Fruit fly (Drosophila melanogaster): Measurements from ENCODE around the gene dpr19.

dpr19 gene

DNA sequence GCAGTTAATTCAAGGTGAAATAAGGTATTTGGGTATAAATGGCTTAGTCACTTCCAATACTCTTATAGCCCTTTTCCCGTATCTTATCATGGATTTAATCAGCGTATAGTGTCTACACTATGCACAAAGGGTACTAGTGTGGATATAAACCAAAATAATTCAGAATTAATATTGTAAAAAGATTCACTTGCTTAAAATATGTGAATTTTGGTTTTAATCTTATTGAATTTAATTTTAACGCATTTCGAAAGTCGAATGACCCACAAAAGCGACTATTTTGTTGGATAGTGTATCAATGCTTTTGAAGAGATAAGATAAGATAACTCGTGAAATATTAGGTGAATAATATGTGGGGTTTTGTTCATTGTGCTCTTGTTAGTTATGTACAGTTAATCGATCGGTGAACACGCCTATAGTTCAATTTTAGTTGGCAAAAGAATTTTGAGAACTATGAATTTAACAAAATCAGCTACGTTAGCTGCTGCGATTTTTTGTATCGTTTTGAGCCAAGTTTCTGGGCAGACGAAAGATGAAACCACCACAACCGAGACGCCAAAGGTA lies 6.0 kb downstream of the dpr19 start, which contains the start of gene CG5096 (continued):
- peak; percentile 78 for TF ChIP-seq Xbp1 (GFP tag; optimal IDR thresholded peaks at IDR 0.05)
- peak; percentile 91 for TF ChIP-seq Meics (GFP tag; optimal IDR thresholded peaks at IDR 0.05)
- TF ChIP-seq Atf6 (GFP tag; IDR thresholded peaks at IDR 0.05), result peak; percentile 95
- peak; percentile 62 for TF ChIP-seq CHES-1-like (GFP tag; optimal IDR thresholded peaks at IDR 0.05)
- TF ChIP-seq CG3847 (GFP tag; IDR thresholded peaks at IDR 0.05), result peak; percentile 82; the same call in 1 of the 2 replicates
- peak; percentile 82 for TF ChIP-seq nerfin-1 (tag; optimal IDR thresholded peaks at IDR 0.05)
- no peak for TF ChIP-seq pros (GFP tag; optimal IDR thresholded peaks at IDR 0.05)
- peak; percentile 35 for TF ChIP-seq YL-1 (GFP tag; optimal IDR thresholded peaks at IDR 0.05)
- TF ChIP-seq CTCF (GFP tag; optimal IDR thresholded peaks at IDR 0.05), result peak; percentile 7
- TF ChIP-seq wor (GFP tag; IDR thresholded peaks at IDR 0.05), result peak; percentile 76
- peak; percentile 89 for TF ChIP-seq Xrp1 (GFP tag; IDR thresholded peaks at IDR 0.05)
- TF ChIP-seq wdn (GFP tag; IDR thresholded peaks at IDR 0.05), result peak; percentile 79
- TF ChIP-seq CG4404 (GFP tag; IDR thresholded peaks at IDR 0.05), result no peak
- TF ChIP-seq ro (GFP tag; IDR thresholded peaks at IDR 0.05), result peak; percentile 39; the same call in 1 of the 2 replicates
- TF ChIP-seq CG10147 (GFP tag; optimal IDR thresholded peaks at IDR 0.05), result peak; percentile 85
- no peak for TF ChIP-seq hth (optimal IDR thresholded peaks at IDR 0.05)
- no peak for TF ChIP-seq hkb (optimal IDR thresholded peaks at IDR 0.05)
- TF ChIP-seq hkb (GFP tag; IDR thresholded peaks at IDR 0.05), result peak; percentile 96
- peak; percentile 85 for TF ChIP-seq CG15514 (GFP tag; optimal IDR thresholded peaks at IDR 0.05)
- TF ChIP-seq dmrt11E (tag; optimal IDR thresholded peaks at IDR 0.05), result peak; percentile 49
- peak; percentile 72; the same call in 1 of the 2 replicates for TF ChIP-seq sisA (GFP tag; IDR thresholded peaks at IDR 0.05)
- TF ChIP-seq CG13775 (GFP tag; optimal IDR thresholded peaks at IDR 0.05), result peak; percentile 70
- TF ChIP-seq CrebB (tag; optimal IDR thresholded peaks at IDR 0.05), result peak; percentile 89
- TF ChIP-seq NFAT (GFP tag; IDR thresholded peaks at IDR 0.05), result no peak; the same call in 1 of the 2 replicates
- TF ChIP-seq ind (GFP tag; optimal IDR thresholded peaks at IDR 0.05), result peak; percentile 85
- peak; percentile 93 for TF ChIP-seq CoRest (tag; optimal IDR thresholded peaks at IDR 0.05)
- peak; percentile 93 for TF ChIP-seq CG11695 (GFP tag; IDR thresholded peaks at IDR 0.05)
- peak; percentile 76; the same call in 1 of the 2 replicates for TF ChIP-seq cas (GFP tag; IDR thresholded peaks at IDR 0.05)
- no peak for TF ChIP-seq kni (GFP tag; optimal IDR thresholded peaks at IDR 0.05)
- TF ChIP-seq nom (GFP tag; optimal IDR thresholded peaks at IDR 0.05), result no peak
- TF ChIP-seq org-1 (GFP tag; optimal IDR thresholded peaks at IDR 0.05), result peak; percentile 78
- no peak for TF ChIP-seq Lhr (GFP tag; optimal IDR thresholded peaks at IDR 0.05)
- TF ChIP-seq CG2678 (tag; optimal IDR thresholded peaks at IDR 0.05), result peak; percentile 97
- peak; percentile 79 for TF ChIP-seq bcd (GFP tag; optimal IDR thresholded peaks at IDR 0.05)
- TF ChIP-seq CG12391 (tag; optimal IDR thresholded peaks at IDR 0.05), result peak; percentile 91
- peak; percentile 81 for TF ChIP-seq D19B (GFP tag; optimal IDR thresholded peaks at IDR 0.05)
- TF ChIP-seq Blimp-1 (GFP tag; optimal IDR thresholded peaks at IDR 0.05), result peak; percentile 85
- TF ChIP-seq ap (GFP tag; IDR thresholded peaks at IDR 0.05), result peak; percentile 84
- peak; percentile 92 for TF ChIP-seq unpg (GFP tag; optimal IDR thresholded peaks at IDR 0.05)
- peak; percentile 69 for TF ChIP-seq Nf-YC (tag; optimal IDR thresholded peaks at IDR 0.05)
- peak; percentile 76 for TF ChIP-seq Adf1 (GFP tag; IDR thresholded peaks at IDR 0.05)
- TF ChIP-seq B-H1 (GFP tag; IDR thresholded peaks at IDR 0.05), result peak; percentile 85
- peak; percentile 86 for TF ChIP-seq mam (GFP tag; optimal IDR thresholded peaks at IDR 0.05)
- no peak for TF ChIP-seq croc (GFP tag; conservative IDR thresholded peaks at IDR 0.05)
- TF ChIP-seq CG10959 (GFP tag; IDR thresholded peaks at IDR 0.05), result peak; percentile 51; the same call in 1 of the 2 replicates
- peak; percentile 82 for TF ChIP-seq CG8388 (GFP tag; optimal IDR thresholded peaks at IDR 0.05)
- no peak for TF ChIP-seq Elba2 (GFP tag; optimal IDR thresholded peaks at IDR 0.05)
- TF ChIP-seq Ets65A (GFP tag), result peak; percentile 51
- TF ChIP-seq salm (tag; optimal IDR thresholded peaks at IDR 0.05), result peak; percentile 87
- TF ChIP-seq CG12769 (tag; optimal IDR thresholded peaks at IDR 0.05), result peak; percentile 95
- peak; percentile 89 for TF ChIP-seq seq (GFP tag; IDR thresholded peaks at IDR 0.05)
